Worm (Caenorhabditis elegans) whole organism, L1 larva: ENCODE data around the gene C06E4.3.

Experiments used
- C34B4.2 ChIP-seq: sonication (generic microtip); optimal IDR thresholded peaks from 2 replicates; lab custom pipeline; 2017; ENCODE audit warnings: mild to moderate bottlenecking, missing genetic modification characterization, missing compliant biosample characterization
- ama-1 ChIP-seq: fragments of 150-350 bp; optimal IDR thresholded peaks from 2 replicates; lab custom pipeline; 2014
- fos-1 ChIP-seq: fragments of 150-350 bp; optimal IDR thresholded peaks from 2 replicates; lab custom pipeline; 2014; ENCODE audit warnings: missing biosample characterization, missing genetic modification characterization
- lin-13 ChIP-seq: fragments of 150-350 bp; optimal IDR thresholded peaks from 2 replicates; lab custom pipeline; 2014; ENCODE audit warnings: missing biosample characterization, missing genetic modification reagents, missing genetic modification characterization
- lsy-2 ChIP-seq, 2 experiments: fragments of 150-350 bp; optimal IDR thresholded peaks; 2 replicates each; lab custom pipeline; 2014; ENCODE audit warnings: missing biosample characterization in 2 of 2, missing genetic modification characterization in 2 of 2
- mep-1 ChIP-seq: fragments of 150-350 bp; optimal IDR thresholded peaks from 2 replicates; lab custom pipeline; 2014; ENCODE audit warnings: missing biosample characterization, missing genetic modification characterization
- nhr-47 ChIP-seq: sonication (generic microtip); optimal IDR thresholded peaks from 2 replicates; lab custom pipeline; 2016; ENCODE audit warnings: mild to moderate bottlenecking, missing genetic modification characterization, moderate library complexity, missing compliant biosample characterization
- skn-1 ChIP-seq: fragments of 150-350 bp; optimal IDR thresholded peaks from 2 replicates; lab custom pipeline; 2014; ENCODE audit warnings: missing biosample characterization, missing genetic modification characterization
- unc-98 ChIP-seq: fragments of 200-800 bp; sonication (Bioruptor generic); IDR thresholded peaks from 2 replicates; pipeline ENCODE4 v1.3.6; 2022; ENCODE audit warnings: missing genetic modification characterization, missing compliant biosample characterization
- ztf-11 ChIP-seq, 2 experiments: sonication (generic microtip); optimal IDR thresholded peaks; 2 replicates each; lab custom pipeline; 2016 to 2017; ENCODE audit warnings: missing genetic modification characterization in 2 of 2, missing biosample characterization in 1 of 2, missing compliant biosample characterization in 1 of 2
- ztf-4 ChIP-seq: fragments of 150-350 bp; optimal IDR thresholded peaks from 2 replicates; lab custom pipeline; 2014; ENCODE audit warnings: missing biosample characterization, missing genetic modification characterization

DNA sequence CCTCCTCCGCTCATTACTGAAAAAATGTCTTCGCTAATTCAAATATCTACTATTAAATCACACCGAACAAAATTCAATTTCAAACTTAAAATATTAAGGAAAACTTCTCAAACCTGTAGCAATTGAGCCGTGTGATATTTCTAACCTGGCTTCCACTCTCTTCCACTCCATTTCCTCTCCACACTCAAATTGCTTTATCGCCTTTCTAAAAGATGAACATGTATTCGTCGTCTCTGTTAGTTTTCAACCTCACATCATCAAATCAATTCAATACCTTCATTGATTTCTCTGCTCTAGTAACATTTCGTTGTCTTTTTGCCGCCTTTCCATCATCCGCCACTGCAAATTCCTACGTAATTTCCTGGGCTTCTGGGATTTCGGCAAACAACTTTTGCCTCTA, 31.3 kb downstream of the C06E4.3 start, which contains the start of gene F42C5.4:
- TF ChIP-seq C34B4.2 (tag; lab: Kevin White, UChicago), result no peak
- TF ChIP-seq lsy-2 (tag; optimal IDR thresholded peaks at IDR 0.05; lab: Kevin White, UChicago), result no peak
- no peak for TF ChIP-seq ama-1
- no peak for TF ChIP-seq ztf-11 (tag; optimal IDR thresholded peaks at IDR 0.05; lab: Kevin White, UChicago)
- no peak for TF ChIP-seq fos-1 (tag; lab: Kevin White, UChicago)
- no peak for TF ChIP-seq skn-1
- TF ChIP-seq mep-1, result no peak
- no peak for TF ChIP-seq ztf-4 (tag; lab: Kevin White, UChicago)
- TF ChIP-seq lin-13 (GFP tag; lab: Kevin White, UChicago), result no peak
- TF ChIP-seq unc-98 (GFP tag; lab: Robert Waterston, UW), result no peak
- TF ChIP-seq nhr-47 (tag; lab: Kevin White, UChicago), result no peak
